Fruit fly (Drosophila melanogaster) whole organism, embryonic: Measurements from ENCODE around the gene Tim17b2.

ENCODE experiments used
- Abd-B ChIP-seq: fragments of 200-800 bp; sonication (Bioruptor generic); optimal IDR thresholded peaks from 2 replicates; lab custom pipeline; 2018; ENCODE audit warnings: missing biosample characterization, mild to moderate bottlenecking, missing genetic modification characterization, moderate library complexity
- CG7372 ChIP-seq: fragments of 200-800 bp; sonication (Bioruptor generic); IDR thresholded peaks from 2 replicates; pipeline ENCODE4 v1.3.6; 2022; ENCODE audit warnings: missing biosample characterization, missing genetic modification characterization
- CG9817 ChIP-seq: fragments of 200-800 bp; sonication (Bioruptor generic); optimal IDR thresholded peaks from 2 replicates; lab custom pipeline; 2018; ENCODE audit warnings: missing biosample characterization, mild to moderate bottlenecking, missing genetic modification characterization, moderate library complexity
- Hey ChIP-seq: fragments of 200-800 bp; sonication (Bioruptor generic); optimal IDR thresholded peaks from 3 replicates; lab custom pipeline; 2018; ENCODE audit warnings: missing biosample characterization, mild to moderate bottlenecking, missing genetic modification characterization
- bab2 ChIP-seq: fragments of 200-800 bp; sonication (Bioruptor generic); optimal IDR thresholded peaks from 2 replicates; lab custom pipeline; 2016; ENCODE audit warnings: missing biosample characterization, missing genetic modification characterization

DNA sequence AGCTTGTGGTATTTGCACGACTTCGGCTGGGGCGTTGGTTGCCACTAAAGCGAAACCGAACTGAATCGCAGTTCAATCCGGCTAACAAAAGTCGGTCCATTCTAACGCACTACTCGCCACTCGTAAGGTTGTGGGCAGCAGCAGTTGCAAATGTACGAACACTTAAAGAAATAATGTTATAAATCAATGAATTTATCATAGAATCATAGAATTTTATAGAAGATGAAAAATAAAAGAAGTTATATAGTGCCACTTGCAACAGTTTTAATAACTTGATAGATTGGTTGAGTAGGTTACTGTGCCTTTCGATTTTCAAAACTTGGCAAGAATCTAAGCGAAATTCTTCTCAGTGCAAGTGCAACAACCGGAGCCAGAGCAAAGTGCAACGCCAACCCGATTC lies 9.1 kb downstream of the Tim17b2 start:
- TF ChIP-seq bab2 (GFP tag; lab: Kevin White, UChicago) (no peak), Hey (tag; lab: Kevin White, UChicago) (no peak), Abd-B (GFP tag; lab: Kevin White, UChicago) (no peak), CG9817 (no peak), CG7372 (GFP tag; lab: Robert Waterston, UW) (no peak)
